Worm (Caenorhabditis elegans) whole organism, L4 larva: ENCODE data around the gene eas-1.
A peak's percentile ranks its signal among the peaks of the same experiment; 100 is the strongest.

Source experiments
- D1046.2 ChIP-seq: fragments of 200-800 bp; sonication (Bioruptor generic); IDR thresholded peaks from 2 replicates; pipeline ENCODE4 v1.3.6; 2022; ENCODE audit warnings: missing genetic modification characterization, missing compliant biosample characterization
- F26F4.8 ChIP-seq: fragments of 200-800 bp; sonication (Bioruptor generic); conservative IDR thresholded peaks from 2 replicates; pipeline ENCODE4 v1.3.6; 2022; ENCODE audit warnings: missing genetic modification characterization, missing compliant biosample characterization
- T20F7.1 ChIP-seq: fragments of 200-800 bp; sonication (Bioruptor generic); optimal IDR thresholded peaks from 2 replicates; lab custom pipeline; 2018; ENCODE audit warnings: mild to moderate bottlenecking, missing genetic modification characterization, missing compliant biosample characterization
- T26A8.4 ChIP-seq: fragments of 200-800 bp; sonication (Bioruptor generic); IDR thresholded peaks from 2 replicates; pipeline ENCODE4 v1.3.6; 2022; ENCODE audit warnings: missing genetic modification characterization, missing compliant biosample characterization
- Y105C5A.15 ChIP-seq: fragments of 200-800 bp; sonication (Bioruptor generic); IDR thresholded peaks from 2 replicates; pipeline ENCODE4 v1.3.6; 2022; ENCODE audit warnings: missing genetic modification characterization, missing compliant biosample characterization
- aly-2 ChIP-seq: sonication (generic microtip); optimal IDR thresholded peaks from 2 replicates; lab custom pipeline; 2018; ENCODE audit warnings: missing biosample characterization, missing genetic modification characterization
- arid-1 ChIP-seq: fragments of 200-800 bp; sonication (Bioruptor generic); conservative IDR thresholded peaks from 2 replicates; pipeline ENCODE4 v1.3.6; 2022; ENCODE audit warnings: missing genetic modification reagents, missing genetic modification characterization, missing compliant biosample characterization
- attf-4 ChIP-seq: sonication (generic microtip); optimal IDR thresholded peaks from 3 replicates; lab custom pipeline; 2017; ENCODE audit warnings: missing biosample characterization, missing genetic modification characterization
- ceh-32 ChIP-seq: sonication (generic microtip); optimal IDR thresholded peaks from 2 replicates; lab custom pipeline; 2016; ENCODE audit warnings: mild to moderate bottlenecking, missing genetic modification characterization, missing compliant biosample characterization; ENCODE audit not compliant: poor library complexity
- ces-1 ChIP-seq: fragments of 150-350 bp; sonication (generic microtip); optimal IDR thresholded peaks from 4 replicates; lab custom pipeline; 2014; ENCODE audit warnings: missing biosample characterization, missing genetic modification reagents, missing genetic modification characterization
- ctbp-1 ChIP-seq: fragments of 200-800 bp; sonication (Bioruptor generic); IDR thresholded peaks from 2 replicates; pipeline ENCODE4 v1.3.6; 2022; ENCODE audit warnings: missing genetic modification reagents, missing genetic modification characterization, missing compliant biosample characterization
- daf-12 ChIP-seq: fragments of 150-350 bp; optimal IDR thresholded peaks from 2 replicates; lab custom pipeline; 2014; ENCODE audit warnings: missing biosample characterization, missing genetic modification reagents, missing genetic modification characterization
- daf-16 ChIP-seq, 3 experiments: sonication (generic microtip); optimal IDR thresholded peaks; 2 replicates each; lab custom pipeline; 2016 to 2017; ENCODE audit warnings: missing genetic modification characterization in 3 of 3, missing genetic modification reagents in 3 of 3, mild to moderate bottlenecking in 2 of 3, missing compliant biosample characterization in 2 of 3, missing biosample characterization in 1 of 3, moderate library complexity in 1 of 3
- daf-19 ChIP-seq: fragments of 200-800 bp; sonication (Bioruptor generic); conservative IDR thresholded peaks from 2 replicates; pipeline ENCODE4 v1.3.6; 2022; ENCODE audit warnings: missing genetic modification characterization, missing compliant biosample characterization
- dmd-6 ChIP-seq: fragments of 200-800 bp; sonication (Bioruptor generic); IDR thresholded peaks from 2 replicates; pipeline ENCODE4 v1.3.6; 2022; ENCODE audit warnings: missing genetic modification reagents, missing genetic modification characterization, missing compliant biosample characterization
- dmd-8 ChIP-seq: fragments of 200-800 bp; sonication (Bioruptor generic); IDR thresholded peaks from 2 replicates; pipeline ENCODE4 v1.3.6; 2022; ENCODE audit warnings: missing genetic modification characterization, missing compliant biosample characterization
- duxl-1 ChIP-seq: sonication (generic microtip); optimal IDR thresholded peaks from 2 replicates; lab custom pipeline; 2016; ENCODE audit warnings: mild to moderate bottlenecking, missing genetic modification characterization, moderate library complexity, missing compliant biosample characterization; ENCODE audit not compliant: poor library complexity
- dve-1 ChIP-seq: sonication (generic microtip); optimal IDR thresholded peaks from 2 replicates; lab custom pipeline; 2017; ENCODE audit warnings: antibody characterized with exemption, mild to moderate bottlenecking, missing genetic modification characterization, missing compliant biosample characterization; ENCODE audit not compliant: insufficient read depth
- hlh-11 ChIP-seq: fragments of 200-800 bp; sonication (Bioruptor generic); optimal IDR thresholded peaks from 2 replicates; lab custom pipeline; 2018; ENCODE audit warnings: mild to moderate bottlenecking, missing genetic modification characterization, missing compliant biosample characterization
- hlh-30 ChIP-seq: sonication (generic microtip); optimal IDR thresholded peaks from 2 replicates; lab custom pipeline; 2017; ENCODE audit warnings: antibody characterized with exemption, mild to moderate bottlenecking, missing genetic modification characterization, missing compliant biosample characterization; ENCODE audit not compliant: insufficient read depth
- hmg-1.1 ChIP-seq: fragments of 200-800 bp; sonication (Bioruptor generic); IDR thresholded peaks from 2 replicates; pipeline ENCODE4 v1.3.6; 2022; ENCODE audit warnings: missing genetic modification reagents, missing genetic modification characterization, missing compliant biosample characterization
- lin-1 ChIP-seq: fragments of 200-800 bp; sonication (Bioruptor generic); IDR thresholded peaks from 2 replicates; pipeline ENCODE4 v1.3.6; 2022; ENCODE audit warnings: missing genetic modification reagents, missing genetic modification characterization, missing compliant biosample characterization
- lin-29 ChIP-seq: fragments of 200-800 bp; sonication (Bioruptor generic); IDR thresholded peaks from 2 replicates; pipeline ENCODE4 v1.3.6; 2022; ENCODE audit warnings: missing genetic modification reagents, missing genetic modification characterization, missing compliant biosample characterization
- lir-3 ChIP-seq: sonication (generic microtip); optimal IDR thresholded peaks from 2 replicates; lab custom pipeline; 2016; ENCODE audit warnings: mild to moderate bottlenecking, missing genetic modification characterization, missing compliant biosample characterization
- madf-5 ChIP-seq, 2 experiments: fragments of 200-800 bp; sonication (Bioruptor generic); IDR thresholded peaks; 2 replicates each; pipeline ENCODE4 v1.3.6; 2022; ENCODE audit warnings: missing compliant biosample characterization in 2 of 2, missing genetic modification characterization in 2 of 2
- mdl-1 ChIP-seq, 2 experiments: fragments of 150-350 bp in 1 of 2; sonication (generic microtip) in 1 of 2; optimal IDR thresholded peaks; 2 replicates each; lab custom pipeline; 2014 to 2017; ENCODE audit warnings: missing biosample characterization in 2 of 2, missing genetic modification characterization in 2 of 2
- mdt-29 ChIP-seq: fragments of 200-800 bp; sonication (Bioruptor generic); IDR thresholded peaks from 2 replicates; pipeline ENCODE4 v1.3.6; 2022; ENCODE audit warnings: missing genetic modification reagents, missing genetic modification characterization, missing compliant biosample characterization
- mep-1 ChIP-seq: fragments of 150-350 bp; sonication (generic microtip); optimal IDR thresholded peaks from 3 replicates; lab custom pipeline; 2014; ENCODE audit warnings: missing biosample characterization, missing genetic modification characterization
- mxl-2 ChIP-seq: fragments of 200-800 bp; sonication (Bioruptor generic); conservative IDR thresholded peaks from 2 replicates; pipeline ENCODE4 v1.3.6; 2022; ENCODE audit warnings: missing genetic modification reagents, missing genetic modification characterization, missing compliant biosample characterization
- nhr-102 ChIP-seq: sonication (generic microtip); optimal IDR thresholded peaks from 2 replicates; lab custom pipeline; 2016; ENCODE audit warnings: mild to moderate bottlenecking, missing genetic modification characterization, moderate library complexity, missing compliant biosample characterization
- nhr-11 ChIP-seq: fragments of 150-350 bp; optimal IDR thresholded peaks from 2 replicates; lab custom pipeline; 2014; ENCODE audit warnings: missing biosample characterization, missing genetic modification characterization
- nhr-28 ChIP-seq: fragments of 150-350 bp; optimal IDR thresholded peaks from 2 replicates; lab custom pipeline; 2014; ENCODE audit warnings: missing biosample characterization, missing genetic modification characterization
- nhr-41 ChIP-seq: fragments of 200-800 bp; sonication (Bioruptor generic); IDR thresholded peaks from 2 replicates; pipeline ENCODE4 v1.3.6; 2022; ENCODE audit warnings: missing genetic modification reagents, missing genetic modification characterization, missing compliant biosample characterization
- nhr-42 ChIP-seq: fragments of 200-800 bp; sonication (Bioruptor generic); IDR thresholded peaks from 2 replicates; pipeline ENCODE4 v1.3.6; 2022; ENCODE audit warnings: missing genetic modification characterization, missing compliant biosample characterization
- nhr-48 ChIP-seq: sonication (generic microtip); optimal IDR thresholded peaks from 2 replicates; lab custom pipeline; 2016; ENCODE audit warnings: mild to moderate bottlenecking, missing genetic modification characterization, missing compliant biosample characterization
- nhr-77 ChIP-seq: fragments of 150-350 bp; optimal IDR thresholded peaks from 2 replicates; lab custom pipeline; 2014; ENCODE audit warnings: missing biosample characterization, missing genetic modification characterization
- php-3 ChIP-seq: fragments of 200-800 bp; sonication (Bioruptor generic); IDR thresholded peaks from 2 replicates; pipeline ENCODE4 v1.3.6; 2022; ENCODE audit warnings: missing genetic modification reagents, missing genetic modification characterization, missing compliant biosample characterization
- pqm-1 ChIP-seq: sonication (generic microtip); optimal IDR thresholded peaks from 2 replicates; lab custom pipeline; 2017; ENCODE audit warnings: missing biosample characterization, missing genetic modification characterization
- rbr-2 ChIP-seq: sonication (generic microtip); optimal IDR thresholded peaks from 2 replicates; lab custom pipeline; 2016; ENCODE audit warnings: missing genotype, missing genetic modification characterization, missing compliant biosample characterization
- skn-1 ChIP-seq: fragments of 150-350 bp; optimal IDR thresholded peaks from 2 replicates; lab custom pipeline; 2014; ENCODE audit warnings: missing biosample characterization, missing genetic modification characterization
- snpc-4 ChIP-seq: fragments of 150-350 bp; optimal IDR thresholded peaks from 2 replicates; lab custom pipeline; 2014; ENCODE audit warnings: missing biosample characterization, missing genetic modification characterization
- tra-1 ChIP-seq: fragments of 200-800 bp; sonication (Bioruptor generic); IDR thresholded peaks from 2 replicates; pipeline ENCODE4 v1.3.6; 2022; ENCODE audit warnings: missing genetic modification reagents, missing genetic modification characterization, missing compliant biosample characterization
- unc-130 ChIP-seq: sonication (generic microtip); optimal IDR thresholded peaks from 2 replicates; lab custom pipeline; 2016; ENCODE audit warnings: missing genetic modification reagents, missing genetic modification characterization, missing compliant biosample characterization
- unc-62 ChIP-seq, 3 experiments: fragments of 150-350 bp in 1 of 3; sonication (generic microtip); optimal IDR thresholded peaks in 2 of 3; peaks in 1 of 3; 1 replicate in 1 of 3; 2 replicates in 2 of 3; lab custom pipeline; 2014 to 2017; ENCODE audit warnings: missing biosample characterization in 3 of 3, missing genetic modification characterization in 3 of 3, missing genetic modification reagents in 3 of 3, missing genotype in 1 of 3
- zfp-2 ChIP-seq: sonication (generic microtip); optimal IDR thresholded peaks from 2 replicates; lab custom pipeline; 2016; ENCODE audit warnings: mild to moderate bottlenecking, missing genetic modification characterization, missing compliant biosample characterization
- zfp-3 ChIP-seq: fragments of 200-800 bp; sonication (Bioruptor generic); conservative IDR thresholded peaks from 2 replicates; pipeline ENCODE4 v1.3.6; 2022; ENCODE audit warnings: missing genetic modification reagents, missing genetic modification characterization, missing compliant biosample characterization
- zip-11 ChIP-seq: fragments of 200-800 bp; sonication (Bioruptor generic); IDR thresholded peaks from 2 replicates; pipeline ENCODE4 v1.3.6; 2022; ENCODE audit warnings: missing genetic modification characterization, missing compliant biosample characterization

The eas-1 gene

ce11 chrII:4769096-4769495 is 28.9 kb downstream of the eas-1 start (continued):
- TF ChIP-seq hlh-30 (tag; lab: Kevin White, UChicago) (peak; percentile 59), zip-11 (no peak), zfp-2 (tag; lab: Kevin White, UChicago) (no peak), lin-29 (GFP tag; lab: Robert Waterston, UW) (no peak), snpc-4 (tag; lab: Kevin White, UChicago) (no peak), ces-1 (GFP tag; lab: Kevin White, UChicago) (no peak), hmg-1.1 (GFP tag; lab: Robert Waterston, UW) (no peak), dmd-8 (GFP tag; lab: Robert Waterston, UW) (no peak), nhr-28 (tag; lab: Kevin White, UChicago) (peak; percentile 79)

- TF ChIP-seq F26F4.8 (GFP tag; lab: Robert Waterston, UW) (no peak), dve-1 (tag; lab: Kevin White, UChicago) (peak; percentile 91), T20F7.1 (GFP tag; lab: Kevin White, UChicago) (no peak), lir-3 (tag; lab: Kevin White, UChicago) (no peak), arid-1 (GFP tag; lab: Robert Waterston, UW) (no peak), D1046.2 (GFP tag; lab: Robert Waterston, UW) (no peak), pqm-1 (tag; lab: Kevin White, UChicago) (peak; percentile 98), mdt-29 (GFP tag; lab: Robert Waterston, UW) (0 out of 2 replicates have a peak, but pooled peaks have one; percentile 33), attf-4 (tag; lab: Kevin White, UChicago) (no peak), mep-1 (tag; lab: Kevin White, UChicago) (no peak), aly-2 (tag; lab: Kevin White, UChicago) (no peak), nhr-48 (peak; percentile 34), dmd-6 (GFP tag; lab: Robert Waterston, UW) (peak; percentile 92), ctbp-1 (no peak), php-3 (GFP tag; lab: Robert Waterston, UW) (peak; percentile 98), nhr-42 (GFP tag; lab: Robert Waterston, UW) (no peak), duxl-1 (tag; lab: Kevin White, UChicago) (no peak), snpc-4 (tag; lab: Kevin White, UChicago) (no peak), mdl-1 (tag; optimal IDR thresholded peaks at IDR 0.05; lab: Kevin White, UChicago) (peak in 1 of 2 experiments; percentile 13), mxl-2 (GFP tag; lab: Robert Waterston, UW) (no peak), unc-62 (GFP tag; optimal IDR thresholded peaks at IDR 0.05 in 1 of 2; lab: Kevin White, UChicago) (no peak), unc-62 (tag; optimal IDR thresholded peaks at IDR 0.05; lab: Kevin White, UChicago) (no peak), daf-19 (GFP tag; lab: Robert Waterston, UW) (no peak), daf-12 (no peak), tra-1 (GFP tag; lab: Robert Waterston, UW) (0 out of 2 replicates have a peak, but pooled peaks have one; percentile 42), hlh-30 (tag; lab: Kevin White, UChicago) (peak; percentile 62), nhr-11 (tag; lab: Kevin White, UChicago) (no peak), lin-1 (GFP tag; lab: Robert Waterston, UW) (peak; percentile 61), Y105C5A.15 (no peak), unc-130 (no peak), daf-16 (GFP tag; optimal IDR thresholded peaks at IDR 0.05; lab: Kevin White, UChicago) (no peak), daf-16 (tag; optimal IDR thresholded peaks at IDR 0.05; lab: Kevin White, UChicago) (peak; percentile 97), rbr-2 (tag; lab: Kevin White, UChicago) (no peak), nhr-77 (peak; percentile 29), nhr-28 (tag; lab: Kevin White, UChicago) (peak; percentile 84), skn-1 (tag; lab: Kevin White, UChicago) (no peak), hlh-11 (tag; lab: Kevin White, UChicago) (peak; percentile 90), nhr-41 (GFP tag; lab: Robert Waterston, UW) (peak; percentile 78; the same call in 1 of the 2 replicates), ceh-32 (no peak), zfp-3 (no peak), nhr-102 (tag; lab: Kevin White, UChicago) (peak; percentile 63), madf-5 (GFP tag; IDR thresholded peaks at IDR 0.05; lab: Robert Waterston, UW) (no peak), T26A8.4 (GFP tag; lab: Robert Waterston, UW) (no peak)
Measured at ce11 chrII:4769886-4770285, 29.7 kb downstream of the eas-1 start.
